Fruit fly (Drosophila melanogaster) whole organism, embryonic: ENCODE data around the gene hiro.

ENCODE experiments used
- Adf1 ChIP-seq: fragments of 200-800 bp; sonication (Bioruptor generic); IDR thresholded peaks from 2 replicates; pipeline ENCODE4 v1.3.6; 2022; ENCODE audit warnings: missing biosample characterization, missing genetic modification characterization
- CG12071 ChIP-seq: fragments of 200-800 bp; sonication (Bioruptor generic); optimal IDR thresholded peaks from 3 replicates; lab custom pipeline; 2018; ENCODE audit warnings: missing biosample characterization, mild to moderate bottlenecking, missing genetic modification characterization
- CG1233 ChIP-seq: fragments of 200-800 bp; sonication (Bioruptor generic); optimal IDR thresholded peaks from 4 replicates; lab custom pipeline; 2018; ENCODE audit warnings: missing biosample characterization, mild to moderate bottlenecking, missing genetic modification characterization
- CG14860 ChIP-seq: fragments of 200-800 bp; sonication (Bioruptor generic); IDR thresholded peaks from 3 replicates; pipeline ENCODE4 v1.3.6; 2022; ENCODE audit warnings: missing biosample characterization, missing genetic modification characterization; ENCODE audit not compliant: partially characterized antibody
- CG15479 ChIP-seq: fragments of 200-800 bp; sonication (Bioruptor generic); optimal IDR thresholded peaks from 3 replicates; lab custom pipeline; 2019; ENCODE audit warnings: missing biosample characterization, mild to moderate bottlenecking, missing genetic modification characterization, moderate library complexity
- CG15514 ChIP-seq: fragments of 200-800 bp; sonication (Bioruptor generic); optimal IDR thresholded peaks from 3 replicates; lab custom pipeline; 2017; ENCODE audit warnings: missing biosample characterization, missing genetic modification characterization, mild to moderate bottlenecking, moderate library complexity, missing genetic modification reagents
- CG1647 ChIP-seq: fragments of 200-800 bp; sonication (Bioruptor generic); optimal IDR thresholded peaks from 3 replicates; lab custom pipeline; 2016; ENCODE audit warnings: missing biosample characterization, missing genetic modification characterization
- CG17361 ChIP-seq: fragments of 200-800 bp; sonication (Bioruptor generic); IDR thresholded peaks from 3 replicates; pipeline ENCODE4 v1.3.6; 2022; ENCODE audit warnings: missing biosample characterization, missing genetic modification characterization
- CG17829 ChIP-seq: fragments of 200-800 bp; optimal IDR thresholded peaks from 2 replicates; lab custom pipeline; 2019; ENCODE audit warnings: missing biosample characterization, mild to moderate bottlenecking, missing genetic modification characterization, moderate library complexity
- CG17912 ChIP-seq: fragments of 200-800 bp; sonication (Bioruptor generic); optimal IDR thresholded peaks from 2 replicates; lab custom pipeline; 2018; ENCODE audit warnings: missing biosample characterization, mild to moderate bottlenecking, missing genetic modification characterization
- CG32767 ChIP-seq: fragments of 200-800 bp; sonication (Bioruptor generic); IDR thresholded peaks from 2 replicates; pipeline ENCODE4 v1.3.6; 2022; ENCODE audit warnings: missing biosample characterization, missing genetic modification characterization
- CG34376 ChIP-seq: fragments of 200-800 bp; sonication (Bioruptor generic); optimal IDR thresholded peaks from 2 replicates; lab custom pipeline; 2018; ENCODE audit warnings: missing biosample characterization, mild to moderate bottlenecking, missing genetic modification characterization
- CG3838 ChIP-seq: fragments of 200-800 bp; sonication (Bioruptor generic); optimal IDR thresholded peaks from 3 replicates; lab custom pipeline; 2016; ENCODE audit warnings: missing biosample characterization, missing genetic modification characterization
- CG8281 ChIP-seq: fragments of 200-800 bp; sonication (Bioruptor generic); optimal IDR thresholded peaks from 2 replicates; lab custom pipeline; 2018; ENCODE audit warnings: missing biosample characterization, mild to moderate bottlenecking, missing genetic modification characterization, moderate library complexity
- CG9876 ChIP-seq: fragments of 200-800 bp; sonication (Bioruptor generic); optimal IDR thresholded peaks from 2 replicates; lab custom pipeline; 2016; ENCODE audit warnings: missing biosample characterization, missing genetic modification characterization
- CG9932 ChIP-seq: fragments of 200-800 bp; sonication (Bioruptor generic); IDR thresholded peaks from 2 replicates; pipeline ENCODE4 v1.3.6; 2022; ENCODE audit warnings: missing biosample characterization, missing genetic modification characterization
- CrebB ChIP-seq: fragments of 200-800 bp; sonication (Bioruptor generic); optimal IDR thresholded peaks from 3 replicates; lab custom pipeline; 2018; ENCODE audit warnings: missing biosample characterization, mild to moderate bottlenecking, missing genetic modification characterization
- H15 ChIP-seq: fragments of 200-800 bp; sonication (Bioruptor generic); IDR thresholded peaks from 3 replicates; pipeline ENCODE4 v1.3.6; 2022; ENCODE audit warnings: missing biosample characterization, missing genetic modification characterization
- HLHmδ ChIP-seq: fragments of 200-800 bp; sonication (Bioruptor generic); optimal IDR thresholded peaks from 2 replicates; lab custom pipeline; 2018; ENCODE audit warnings: missing biosample characterization, mild to moderate bottlenecking, missing genetic modification characterization, moderate library complexity
- Hand ChIP-seq: fragments of 200-800 bp; sonication (Bioruptor generic); optimal IDR thresholded peaks from 2 replicates; lab custom pipeline; 2017; ENCODE audit warnings: mild to moderate bottlenecking, missing biosample characterization, missing genetic modification reagents, missing genetic modification characterization
- HmgD ChIP-seq: fragments of 200-800 bp; sonication (Bioruptor generic); optimal IDR thresholded peaks from 3 replicates; lab custom pipeline; 2016; ENCODE audit warnings: missing biosample characterization, missing genetic modification characterization
- Hr78 ChIP-seq, 2 experiments: fragments of 200-800 bp in 1 of 2; fragments of >200 bp in 1 of 2; sonication (Bioruptor generic) in 1 of 2; optimal IDR thresholded peaks; 2 replicates each; lab custom pipeline; 2017 to 2019; ENCODE audit warnings: missing biosample characterization in 2 of 2, missing genetic modification characterization in 2 of 2, mild to moderate bottlenecking in 1 of 2, moderate library complexity in 1 of 2
- Lim3 ChIP-seq: fragments of 200-800 bp; sonication (Bioruptor generic); IDR thresholded peaks from 2 replicates; pipeline ENCODE4 v1.3.6; 2022; ENCODE audit warnings: missing biosample characterization, missing genetic modification characterization
- Lpt ChIP-seq: fragments of >200 bp; optimal IDR thresholded peaks from 2 replicates; lab custom pipeline; 2018; ENCODE audit warnings: missing biosample characterization, missing genetic modification characterization
- Med ChIP-seq: fragments of 200-800 bp; sonication (Bioruptor generic); peaks from one replicate; lab custom pipeline; 2016; ENCODE audit warnings: missing biosample characterization, missing genetic modification characterization, mild to moderate bottlenecking, inconsistent platforms, moderate library complexity
- Meics ChIP-seq: fragments of 200-800 bp; sonication (Bioruptor generic); optimal IDR thresholded peaks from 2 replicates; lab custom pipeline; 2017; ENCODE audit warnings: missing biosample characterization, mild to moderate bottlenecking, missing genetic modification characterization
- NC2β ChIP-seq: fragments of 200-800 bp; sonication (Bioruptor generic); optimal IDR thresholded peaks from 2 replicates; lab custom pipeline; 2016; ENCODE audit warnings: missing biosample characterization, missing genetic modification characterization
- Pdp1 ChIP-seq, 2 experiments: fragments of 200-800 bp; sonication (Bioruptor generic); optimal IDR thresholded peaks; 3 replicates each; lab custom pipeline; 2016; ENCODE audit warnings: missing biosample characterization in 2 of 2, missing genetic modification characterization in 2 of 2, mild to moderate bottlenecking in 1 of 2, moderate library complexity in 1 of 2
- Ravus ChIP-seq: fragments of 200-800 bp; sonication (Bioruptor generic); IDR thresholded peaks from 2 replicates; pipeline ENCODE4 v1.3.6; 2022; ENCODE audit warnings: missing biosample characterization, missing genetic modification characterization
- TFAM ChIP-seq: fragments of 200-800 bp; sonication (Bioruptor generic); optimal IDR thresholded peaks from 2 replicates; lab custom pipeline; 2017; ENCODE audit warnings: missing biosample characterization, missing genetic modification characterization, inconsistent platforms
- chinmo ChIP-seq: fragments of 200-800 bp; sonication (Bioruptor generic); IDR thresholded peaks from 4 replicates; pipeline ENCODE4 v1.3.6; 2022; ENCODE audit warnings: missing biosample characterization, missing genetic modification characterization; ENCODE audit not compliant: partially characterized antibody
- corto ChIP-seq: fragments of 200-800 bp; sonication (Bioruptor generic); optimal IDR thresholded peaks from 2 replicates; lab custom pipeline; 2016; ENCODE audit warnings: missing biosample characterization, mild to moderate bottlenecking, missing genetic modification characterization, moderate library complexity
- da ChIP-seq: fragments of 200-800 bp; sonication (Bioruptor generic); optimal IDR thresholded peaks from 2 replicates; lab custom pipeline; 2016; ENCODE audit warnings: missing biosample characterization, missing genetic modification characterization
- eyg ChIP-seq: fragments of 200-800 bp; sonication (Bioruptor generic); optimal IDR thresholded peaks from 3 replicates; lab custom pipeline; 2016; ENCODE audit warnings: missing biosample characterization, missing genetic modification characterization
- fru ChIP-seq: fragments of >200 bp; optimal IDR thresholded peaks from 2 replicates; lab custom pipeline; 2017
- gfzf ChIP-seq: fragments of 200-800 bp; sonication (Bioruptor generic); optimal IDR thresholded peaks from 2 replicates; lab custom pipeline; 2016; ENCODE audit warnings: missing biosample characterization, mild to moderate bottlenecking, missing genetic modification characterization, moderate library complexity
- inv ChIP-seq: fragments of 200-800 bp; sonication (Bioruptor generic); IDR thresholded peaks from 2 replicates; pipeline ENCODE4 v1.3.6; 2022; ENCODE audit warnings: missing biosample characterization, missing genetic modification characterization; ENCODE audit not compliant: partially characterized antibody
- mld ChIP-seq: fragments of 200-800 bp; sonication (Bioruptor generic); IDR thresholded peaks from 3 replicates; pipeline ENCODE4 v1.3.6; 2022; ENCODE audit warnings: missing biosample characterization, missing genetic modification characterization; ENCODE audit not compliant: partially characterized antibody
- odd ChIP-seq: fragments of 200-800 bp; sonication (Bioruptor generic); optimal IDR thresholded peaks from 2 replicates; lab custom pipeline; 2017; ENCODE audit warnings: missing biosample characterization, mild to moderate bottlenecking, missing genetic modification characterization
- pb ChIP-seq: fragments of 200-800 bp; sonication (Bioruptor generic); optimal IDR thresholded peaks from 3 replicates; lab custom pipeline; 2016; ENCODE audit warnings: missing biosample characterization, missing genetic modification characterization
- pho ChIP-seq: fragments of 200-800 bp; sonication (Bioruptor generic); optimal IDR thresholded peaks from 2 replicates; lab custom pipeline; 2016; ENCODE audit warnings: missing biosample characterization, missing genetic modification characterization
- phol ChIP-seq: fragments of 200-800 bp; sonication (Bioruptor generic); optimal IDR thresholded peaks from 3 replicates; lab custom pipeline; 2018; ENCODE audit warnings: missing biosample characterization, mild to moderate bottlenecking, missing genetic modification characterization, moderate library complexity
- ranshi ChIP-seq: fragments of 200-800 bp; sonication (Bioruptor generic); IDR thresholded peaks from 2 replicates; pipeline ENCODE4 v1.3.6; 2022; ENCODE audit warnings: missing biosample characterization, missing genetic modification characterization
- sc ChIP-seq, 3 experiments: fragments of >200 bp in 2 of 3; fragments of 200-800 bp in 1 of 3; sonication (Bioruptor generic) in 1 of 3; optimal IDR thresholded peaks; 2 replicates in 2 of 3; 3 replicates in 1 of 3; lab custom pipeline; 2017; ENCODE audit warnings: mild to moderate bottlenecking in 1 of 3, missing biosample characterization in 1 of 3, missing genetic modification characterization in 1 of 3, missing genetic modification reagents in 1 of 3
- scrt ChIP-seq: fragments of 200-800 bp; sonication (Bioruptor generic); optimal IDR thresholded peaks from 2 replicates; lab custom pipeline; 2018; ENCODE audit warnings: missing biosample characterization, mild to moderate bottlenecking, missing genetic modification characterization, moderate library complexity
- ssp ChIP-seq: fragments of 200-800 bp; sonication (Bioruptor generic); IDR thresholded peaks from 2 replicates; pipeline ENCODE4 v1.3.6; 2022; ENCODE audit warnings: missing biosample characterization, missing genetic modification characterization
- stwl ChIP-seq: fragments of 200-800 bp; sonication (Bioruptor generic); optimal IDR thresholded peaks from 3 replicates; lab custom pipeline; 2018; ENCODE audit warnings: missing biosample characterization, mild to moderate bottlenecking, missing genetic modification characterization, moderate library complexity
- tx ChIP-seq: fragments of 200-800 bp; sonication (Bioruptor generic); optimal IDR thresholded peaks from 2 replicates; lab custom pipeline; 2016; ENCODE audit warnings: missing biosample characterization, missing genetic modification characterization
- z ChIP-seq: fragments of 200-800 bp; sonication (Bioruptor generic); IDR thresholded peaks from 3 replicates; pipeline ENCODE4 v1.3.6; 2022; ENCODE audit warnings: missing biosample characterization, missing genetic modification characterization

Gene hiro

dm6 chr3L:700160-700917 is 12.6 kb upstream of the hiro start:
- TF ChIP-seq Lim3: no peak
- TF ChIP-seq Hand (GFP tag; lab: Kevin White, UChicago): peak; percentile 67
- TF ChIP-seq CG1647 (GFP tag; lab: Kevin White, UChicago): no peak
- TF ChIP-seq Hr78 (GFP tag; optimal IDR thresholded peaks at IDR 0.05; lab: Kevin White, UChicago): peak in 1 of 2 experiments; percentile 79
- no peak for TF ChIP-seq CG3838 (GFP tag; lab: Kevin White, UChicago)
- no peak for TF ChIP-seq corto (GFP tag; lab: Kevin White, UChicago)
- no peak for TF ChIP-seq CG32767 (GFP tag; lab: Robert Waterston, UW)
- TF ChIP-seq scrt (GFP tag; lab: Kevin White, UChicago): peak; percentile 61
- no peak for TF ChIP-seq HLHmδ (GFP tag; lab: Kevin White, UChicago)
- TF ChIP-seq inv (GFP tag; lab: Robert Waterston, UW): no peak
- TF ChIP-seq phol (tag; lab: Kevin White, UChicago): peak; percentile 66
- TF ChIP-seq chinmo (GFP tag; lab: Robert Waterston, UW): no peak
- TF ChIP-seq CG17361 (GFP tag; lab: Robert Waterston, UW): peak; percentile 71; the same call in 2 of the 3 replicates
- peak; percentile 9 for TF ChIP-seq eyg (GFP tag; lab: Kevin White, UChicago)
- peak; percentile 53 for TF ChIP-seq pho (GFP tag; lab: Kevin White, UChicago)
- TF ChIP-seq mld (GFP tag; lab: Robert Waterston, UW): no peak
- no peak for TF ChIP-seq stwl (tag; lab: Kevin White, UChicago)
- no peak for TF ChIP-seq CG14860
- TF ChIP-seq ranshi (GFP tag; lab: Robert Waterston, UW): peak; percentile 76
- no peak for TF ChIP-seq pb (GFP tag; lab: Kevin White, UChicago)
- no peak for TF ChIP-seq CG15479 (GFP tag; lab: Kevin White, UChicago)
- TF ChIP-seq da: no peak
- TF ChIP-seq Adf1 (GFP tag; lab: Robert Waterston, UW): peak; percentile 16; the same call in 1 of the 2 replicates
- peak; percentile 10 for TF ChIP-seq NC2β (GFP tag; lab: Kevin White, UChicago)
- TF ChIP-seq HmgD: no peak
- TF ChIP-seq Meics: peak; percentile 72
- TF ChIP-seq z: no peak
- TF ChIP-seq CG9932: peak; percentile 28; the same call in 1 of the 2 replicates
- TF ChIP-seq odd (GFP tag; lab: Kevin White, UChicago): peak; percentile 46
- no peak for TF ChIP-seq gfzf (GFP tag; lab: Kevin White, UChicago)
- no peak for TF ChIP-seq Lpt (GFP tag; lab: Kevin White, UChicago)
- peak; percentile 61 for TF ChIP-seq CG12071 (GFP tag; lab: Kevin White, UChicago)
- peak; percentile 5 to 59 for TF ChIP-seq Pdp1 (GFP tag; optimal IDR thresholded peaks at IDR 0.05; lab: Kevin White, UChicago)
- TF ChIP-seq CG15514 (GFP tag; lab: Kevin White, UChicago): peak; percentile 50
- TF ChIP-seq CrebB: peak; percentile 8
- no peak for TF ChIP-seq CG9876 (GFP tag; lab: Kevin White, UChicago)
- no peak for TF ChIP-seq tx (GFP tag; lab: Kevin White, UChicago)
- peak; percentile 72 for TF ChIP-seq Med (GFP tag; lab: Kevin White, UChicago)
- no peak for TF ChIP-seq ssp (GFP tag; lab: Robert Waterston, UW)
- TF ChIP-seq CG34376 (GFP tag; lab: Kevin White, UChicago): no peak
- peak; percentile 56; the same call in 2 of the 3 replicates for TF ChIP-seq H15 (GFP tag; lab: Robert Waterston, UW)
- no peak for TF ChIP-seq Ravus (GFP tag; lab: Robert Waterston, UW)
- no peak for TF ChIP-seq TFAM (GFP tag; lab: Kevin White, UChicago)
- TF ChIP-seq CG8281 (tag; lab: Kevin White, UChicago): peak; percentile 6
- peak; percentile 44 for TF ChIP-seq CG17829 (tag; lab: Kevin White, UChicago)
- no peak for TF ChIP-seq CG17912 (GFP tag; lab: Kevin White, UChicago)
- no peak for TF ChIP-seq fru (lab: Kevin White, UChicago)
- peak; percentile 41 for TF ChIP-seq CG1233 (GFP tag; lab: Kevin White, UChicago)
- no peak for TF ChIP-seq sc (optimal IDR thresholded peaks at IDR 0.05; lab: Kevin White, UChicago)
- TF ChIP-seq sc (GFP tag; optimal IDR thresholded peaks at IDR 0.05; lab: Kevin White, UChicago): no peak
